Worm (Caenorhabditis elegans): ENCODE data around the gene pcca-1.

pcca-1 gene

DNA sequence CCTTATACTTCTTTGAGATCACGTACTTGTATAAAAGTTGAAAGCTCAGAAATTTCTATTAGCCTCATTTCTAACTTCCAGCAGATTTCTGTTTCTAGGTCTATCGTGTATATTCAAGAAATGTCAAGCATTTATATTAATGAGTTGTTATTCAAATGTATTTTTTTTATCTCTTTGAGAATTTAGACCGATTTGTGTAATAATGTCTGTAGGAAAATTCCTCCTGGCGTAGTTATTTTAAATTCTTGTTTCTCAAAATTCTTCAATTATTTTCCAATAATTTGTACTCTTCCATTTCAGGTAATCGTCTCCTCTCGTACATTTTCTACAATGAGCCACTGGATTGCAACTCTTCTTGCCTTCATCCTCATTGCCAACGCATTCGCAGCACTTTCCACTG lies 33.4 kb downstream of the pcca-1 start, which contains the start of gene nlp-61:
nlp-61 (plus strand) TSS at position 301 of the 400 bp plus-strand sequence.
- no peak for TF ChIP-seq unc-62 (GFP tag; optimal IDR thresholded peaks at IDR 0.05)

DNA sequence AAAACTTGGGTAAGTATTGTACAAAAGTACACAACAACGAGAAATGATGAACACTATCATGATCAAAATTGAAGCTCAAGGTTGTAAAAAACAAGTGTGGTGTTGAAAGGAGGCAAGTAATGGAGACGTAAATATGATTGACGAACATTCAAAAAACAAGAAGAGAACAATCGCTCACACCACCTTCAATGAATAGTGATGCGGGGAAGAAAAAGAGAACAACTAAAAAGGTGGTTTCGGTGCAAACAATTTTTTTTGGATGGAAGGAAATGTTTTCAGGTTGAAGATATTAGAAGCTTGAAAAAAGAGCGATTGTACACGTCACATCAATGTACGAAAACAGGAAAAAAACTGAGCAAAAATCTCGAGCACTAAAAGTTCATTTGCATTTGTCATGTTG lies 46.3 kb downstream of the pcca-1 start:
- TF ChIP-seq unc-62 (GFP tag; optimal IDR thresholded peaks at IDR 0.05): no peak

DNA sequence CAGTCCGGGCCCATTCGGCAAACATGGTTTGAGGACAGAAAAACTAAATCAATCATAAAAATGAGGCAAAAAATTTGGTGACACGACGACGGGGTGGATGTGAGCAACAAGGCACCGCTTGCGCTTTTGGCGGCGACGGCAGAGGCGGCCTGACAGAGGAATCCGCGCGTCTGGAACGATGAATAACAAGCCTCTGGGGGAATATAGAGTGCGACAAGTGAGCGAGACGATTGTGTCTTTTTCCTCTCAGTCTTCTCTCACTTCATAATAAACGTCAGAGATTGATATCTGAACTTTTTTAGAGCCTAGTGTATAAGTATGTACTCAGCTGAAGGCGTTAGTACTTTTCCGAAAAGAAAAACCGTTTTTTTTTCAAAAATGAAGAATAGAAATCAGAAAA lies 52.8 kb downstream of the pcca-1 start, which contains the start of gene twk-17:
twk-17 (minus strand) TSS at position 101 of the 400 bp plus-strand sequence.
- no peak for TF ChIP-seq unc-62 (GFP tag; optimal IDR thresholded peaks at IDR 0.05)
